Worm (Caenorhabditis elegans): ENCODE data around the gene srh-179.

DNA sequence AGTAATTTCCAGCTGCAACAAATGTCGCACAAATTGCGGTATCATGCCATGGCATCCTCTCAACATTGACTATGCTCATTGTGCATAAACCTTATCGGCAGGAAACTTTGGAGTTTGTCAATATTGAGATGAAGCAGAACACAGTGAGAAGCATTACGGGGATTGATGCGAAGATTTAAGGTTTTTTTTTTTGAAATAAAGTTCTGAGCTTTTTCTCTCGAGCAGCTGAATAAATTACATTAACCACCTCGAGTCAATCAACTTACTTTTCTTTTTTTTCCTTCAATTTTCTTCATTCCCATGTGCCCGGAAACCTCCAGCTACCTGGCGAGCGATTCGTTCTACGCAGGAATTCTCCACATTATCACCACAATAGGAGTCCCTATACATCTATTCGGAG, at the start of gene srh-179:
- TF ChIP-seq elt-3 (tag; optimal IDR thresholded peaks at IDR 0.05) (no peak), mab-5 (tag; optimal IDR thresholded peaks at IDR 0.05) (no peak), hlh-1 (tag; optimal IDR thresholded peaks at IDR 0.05) (no peak), nhr-28 (tag; optimal IDR thresholded peaks at IDR 0.05) (no peak), nhr-76 (tag; optimal IDR thresholded peaks at IDR 0.05) (no peak), tbx-8 (GFP tag; optimal IDR thresholded peaks at IDR 0.05) (no peak), lsy-2 (tag; optimal IDR thresholded peaks at IDR 0.05) (no peak), pha-4 (tag; optimal IDR thresholded peaks at IDR 0.05) (no peak), sptf-1 (tag; optimal IDR thresholded peaks at IDR 0.05) (no peak), ztf-11 (tag; optimal IDR thresholded peaks at IDR 0.05) (no peak)

Measured in whole organism, mixed stage, embryonic.